Worm (Caenorhabditis elegans) whole organism, young adult: Measurements from ENCODE around the gene let-765.

Experiments used
- B0035.1 ChIP-seq: sonication (generic microtip); optimal IDR thresholded peaks from 2 replicates; lab custom pipeline; 2016; ENCODE audit warnings: missing genetic modification characterization, mild to moderate bottlenecking, missing compliant biosample characterization, missing genotype, missing genetic modification reagents
- athp-1 ChIP-seq: sonication (generic microtip); optimal IDR thresholded peaks from 2 replicates; lab custom pipeline; 2017; ENCODE audit warnings: mild to moderate bottlenecking, missing genetic modification characterization, missing compliant biosample characterization
- cebp-2 ChIP-seq: fragments of 200-800 bp; sonication (Bioruptor generic); IDR thresholded peaks from 2 replicates; pipeline ENCODE4 v1.3.6; 2022; ENCODE audit warnings: missing genetic modification characterization, missing compliant biosample characterization
- ceh-91 ChIP-seq: fragments of 200-800 bp; sonication (Bioruptor generic); IDR thresholded peaks from 2 replicates; pipeline ENCODE4 v1.3.6; 2022; ENCODE audit warnings: missing genetic modification reagents, missing genetic modification characterization, missing compliant biosample characterization
- madf-8 ChIP-seq: fragments of 200-800 bp; sonication (Bioruptor generic); conservative IDR thresholded peaks from 2 replicates; pipeline ENCODE4 v1.3.6; 2022; ENCODE audit warnings: missing genetic modification reagents, missing genetic modification characterization, missing compliant biosample characterization
- mel-28 ChIP-seq: sonication (generic microtip); optimal IDR thresholded peaks from 2 replicates; lab custom pipeline; 2016; ENCODE audit warnings: borderline replicate concordance, mild to moderate bottlenecking, missing genetic modification characterization, missing compliant biosample characterization
- sptf-2 ChIP-seq: fragments of 200-800 bp; sonication (Bioruptor generic); optimal IDR thresholded peaks from 2 replicates; lab custom pipeline; 2018; ENCODE audit warnings: mild to moderate bottlenecking, missing genetic modification characterization, missing compliant biosample characterization
- tbx-9 ChIP-seq: sonication (generic microtip); optimal IDR thresholded peaks from 2 replicates; lab custom pipeline; 2016; ENCODE audit warnings: borderline replicate concordance, missing genetic modification characterization, inconsistent platforms, missing compliant biosample characterization

ce11 chrIII:6608101-6608672, 7.2 kb upstream of the let-765 start, which contains the start of the genes mdh-2 and F20H11.4:
- TF ChIP-seq athp-1 (tag; lab: Kevin White, UChicago) (no peak), B0035.1 (tag; lab: Kevin White, UChicago) (no peak), cebp-2 (GFP tag; lab: Robert Waterston, UW) (no peak), mel-28 (tag; lab: Kevin White, UChicago) (no peak), madf-8 (peak; percentile 12; the same call in 1 of the 2 replicates), sptf-2 (no peak), ceh-91 (GFP tag; lab: Robert Waterston, UW) (peak; percentile 44; the same call in 1 of the 2 replicates), tbx-9 (tag; lab: Kevin White, UChicago) (no peak)
